Fruit fly (Drosophila melanogaster): ENCODE measurements around the gene slgA.
A peak's percentile ranks its signal among the peaks of the same experiment; 100 is the strongest.

Gene slgA

dm6 chrX:21373659-21374426 is at the start of gene slgA (continued):
- TF ChIP-seq Stat92E (GFP tag; optimal IDR thresholded peaks at IDR 0.05): no peak
- peak; percentile 24 for TF ChIP-seq CG4820 (GFP tag; optimal IDR thresholded peaks at IDR 0.05)
- no peak for TF ChIP-seq scrt (GFP tag; optimal IDR thresholded peaks at IDR 0.05)
- TF ChIP-seq gsb (GFP tag; IDR thresholded peaks at IDR 0.05): peak; percentile 26; the same call in 1 of the 2 replicates
- TF ChIP-seq CG17361 (GFP tag; IDR thresholded peaks at IDR 0.05): peak; percentile 23; the same call in 1 of the 3 replicates
- no peak for TF ChIP-seq Meics (GFP tag; optimal IDR thresholded peaks at IDR 0.05)
- no peak; the same call in 1 of the 2 replicates for TF ChIP-seq vvl (GFP tag; IDR thresholded peaks at IDR 0.05)
- TF ChIP-seq Fer3 (tag; optimal IDR thresholded peaks at IDR 0.05): no peak
- TF ChIP-seq Mad (GFP tag; optimal IDR thresholded peaks at IDR 0.05): peak; percentile 31
- peak; percentile 75 for TF ChIP-seq CG13287 (GFP tag; IDR thresholded peaks at IDR 0.05; ENCODE audit: partially characterized antibody)
- no peak for TF ChIP-seq CG11085 (GFP tag; IDR thresholded peaks at IDR 0.05)
- no peak for TF ChIP-seq CG31388 (GFP tag; optimal IDR thresholded peaks at IDR 0.05)
- TF ChIP-seq ssp (GFP tag; IDR thresholded peaks at IDR 0.05): no peak
- no peak for TF ChIP-seq fd102C (GFP tag; optimal IDR thresholded peaks at IDR 0.05)
- no peak for TF ChIP-seq BtbVII (GFP tag; optimal IDR thresholded peaks at IDR 0.05)
- TF ChIP-seq fu2 (GFP tag; optimal IDR thresholded peaks at IDR 0.05): no peak
- no peak for TF ChIP-seq CG10366 (GFP tag; IDR thresholded peaks at IDR 0.05)
- TF ChIP-seq jigr1 (GFP tag; IDR thresholded peaks at IDR 0.05): no peak
- TF ChIP-seq CG9932 (GFP tag; IDR thresholded peaks at IDR 0.05): peak; percentile 67
- TF ChIP-seq CG12769 (tag; optimal IDR thresholded peaks at IDR 0.05): peak; percentile 53
- peak; percentile 16 for TF ChIP-seq CG4424 (GFP tag; optimal IDR thresholded peaks at IDR 0.05)
- no peak for TF ChIP-seq Dad (GFP tag; optimal IDR thresholded peaks at IDR 0.05)
- TF ChIP-seq CG9437 (GFP tag; optimal IDR thresholded peaks at IDR 0.05): peak; percentile 2
- TF ChIP-seq caup (GFP tag; optimal IDR thresholded peaks at IDR 0.05; ENCODE audit: severe bottlenecking): peak; percentile 25
- peak; percentile 2 for TF ChIP-seq CG17385 (GFP tag; optimal IDR thresholded peaks at IDR 0.05)
- no peak for TF ChIP-seq CG10654 (GFP tag; optimal IDR thresholded peaks at IDR 0.05)
- no peak for TF ChIP-seq cas (GFP tag; IDR thresholded peaks at IDR 0.05)
- no peak for TF ChIP-seq CG31224 (GFP tag; IDR thresholded peaks at IDR 0.05)
- no peak for TF ChIP-seq CG1602 (GFP tag; optimal IDR thresholded peaks at IDR 0.05)
- TF ChIP-seq gem (tag; optimal IDR thresholded peaks at IDR 0.05): no peak
- no peak for TF ChIP-seq Oaz (GFP tag; IDR thresholded peaks at IDR 0.05)
- no peak for TF ChIP-seq disco-r (GFP tag; optimal IDR thresholded peaks at IDR 0.05)
- TF ChIP-seq kay (GFP tag; optimal IDR thresholded peaks at IDR 0.05): no peak
- no peak for TF ChIP-seq wor (GFP tag; IDR thresholded peaks at IDR 0.05)
- TF ChIP-seq CG18764 (GFP tag; optimal IDR thresholded peaks at IDR 0.05): no peak
- TF ChIP-seq kah (GFP tag; optimal IDR thresholded peaks at IDR 0.05): no peak
- no peak for TF ChIP-seq CG4360 (GFP tag; IDR thresholded peaks at IDR 0.05)
- TF ChIP-seq gcm (GFP tag; optimal IDR thresholded peaks at IDR 0.05): no peak
- TF ChIP-seq Xbp1 (GFP tag; optimal IDR thresholded peaks at IDR 0.05): peak; percentile 38
- no peak for TF ChIP-seq CG4730 (GFP tag; IDR thresholded peaks at IDR 0.05)
- TF ChIP-seq Hr78 (GFP tag; optimal IDR thresholded peaks at IDR 0.05): no peak
- no peak for TF ChIP-seq Taf1 (GFP tag; IDR thresholded peaks at IDR 0.05)
- TF ChIP-seq CG7928 (GFP tag; optimal IDR thresholded peaks at IDR 0.05): no peak
- TF ChIP-seq CG16813 (GFP tag; IDR thresholded peaks at IDR 0.05; ENCODE audit: partially characterized antibody): peak; percentile 75
- TF ChIP-seq D (optimal IDR thresholded peaks at IDR 0.05): no peak
- TF ChIP-seq D (GFP tag; optimal IDR thresholded peaks at IDR 0.05): no peak
- TF ChIP-seq CG6175 (GFP tag; IDR thresholded peaks at IDR 0.05): no peak
- TF ChIP-seq HLH4C (GFP tag; IDR thresholded peaks at IDR 0.05; ENCODE audit: partially characterized antibody): peak; percentile 52; the same call in 1 of the 3 replicates
- no peak for TF ChIP-seq CG32772 (GFP tag; IDR thresholded peaks at IDR 0.05)
- peak; percentile 43 for TF ChIP-seq jumu (GFP tag; optimal IDR thresholded peaks at IDR 0.05)

Measured in whole organism, embryonic.